Worm (Caenorhabditis elegans): ENCODE results near the gene col-180.

ce11 chrX:11662069-11662468, 50.0 kb downstream of the col-180 start:
- TF ChIP-seq fkh-10 (GFP tag; optimal IDR thresholded peaks at IDR 0.05), result no peak
- no peak for TF ChIP-seq mep-1 (tag; optimal IDR thresholded peaks at IDR 0.05)
- TF ChIP-seq zag-1 (tag; optimal IDR thresholded peaks at IDR 0.05), result no peak
- TF ChIP-seq ztf-11 (tag; optimal IDR thresholded peaks at IDR 0.05), result no peak
- no peak for TF ChIP-seq daf-16 (GFP tag; optimal IDR thresholded peaks at IDR 0.05)
- no peak for TF ChIP-seq daf-16 (tag; optimal IDR thresholded peaks at IDR 0.05)
- no peak for TF ChIP-seq egl-43 (GFP tag; IDR thresholded peaks at IDR 0.05)
- no peak for TF ChIP-seq lir-3 (tag; optimal IDR thresholded peaks at IDR 0.05)
- TF ChIP-seq nhr-28 (tag; optimal IDR thresholded peaks at IDR 0.05), result no peak
- no peak for TF ChIP-seq F10B5.3 (tag; optimal IDR thresholded peaks at IDR 0.05)
- TF ChIP-seq nhr-25 (tag; optimal IDR thresholded peaks at IDR 0.05; ENCODE audit: borderline replicate concordance, insufficient read depth), result no peak
- no peak for TF ChIP-seq ama-1 (optimal IDR thresholded peaks at IDR 0.05)
- no peak for TF ChIP-seq lin-39 (tag; optimal IDR thresholded peaks at IDR 0.05)
- no peak for TF ChIP-seq lin-13 (GFP tag; optimal IDR thresholded peaks at IDR 0.05)

All from whole organism, L4 larva.